Fruit fly (Drosophila melanogaster): ENCODE results near the gene CG42537.

CG42537 gene

DNA sequence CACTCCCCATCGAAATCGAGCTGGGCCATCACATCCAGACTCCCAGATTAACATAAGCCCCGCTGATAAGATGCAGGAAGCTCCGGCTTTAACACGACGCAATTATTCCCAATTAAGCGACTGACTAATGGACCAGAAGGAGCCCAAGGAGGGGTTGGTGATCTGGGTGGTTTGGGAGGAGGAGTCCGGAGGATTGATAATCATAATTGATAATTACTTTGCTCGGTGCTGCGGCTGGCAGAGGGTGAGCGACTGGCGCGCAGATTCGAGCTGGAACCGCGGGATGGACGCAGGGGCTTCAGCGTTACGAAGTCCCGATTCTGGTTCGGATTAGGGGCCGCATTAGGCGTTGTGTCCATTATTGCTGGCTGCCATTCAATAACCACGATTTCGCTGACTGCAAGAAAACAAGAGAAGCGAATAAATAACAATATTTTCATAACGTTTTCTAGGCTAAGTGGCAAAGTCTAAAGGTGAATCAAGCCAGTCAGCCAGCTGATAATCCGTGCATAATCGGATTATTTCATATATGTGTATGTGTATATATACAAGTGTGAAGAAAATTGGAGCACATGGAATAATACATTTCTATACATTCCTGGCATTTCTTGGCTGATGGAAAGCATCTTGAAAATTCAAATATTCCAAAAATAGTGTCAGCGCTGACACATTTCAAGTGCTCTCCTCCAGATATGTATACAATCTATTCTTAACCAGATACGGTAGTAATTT, 16.1 kb downstream of the CG42537 start:
- TF ChIP-seq CTCF (optimal IDR thresholded peaks at IDR 0.05) (no peak), CG8478 (optimal IDR thresholded peaks at IDR 0.05) (no peak)

DNA sequence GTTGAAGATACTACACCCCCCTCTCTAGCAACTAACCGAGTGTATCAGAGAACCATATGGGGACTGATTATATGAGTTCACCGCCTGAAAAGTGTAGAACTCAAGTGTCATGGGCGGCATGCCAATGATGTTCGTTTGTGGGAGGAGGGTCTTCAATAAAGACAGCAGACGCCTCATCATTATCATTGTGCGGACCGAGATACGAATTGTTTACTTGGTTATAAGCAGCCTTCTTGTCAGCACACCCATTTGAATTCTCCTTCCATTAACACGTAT, 16.6 kb downstream of the CG42537 start:
- TF ChIP-seq CG8478 (optimal IDR thresholded peaks at IDR 0.05) (no peak), CTCF (optimal IDR thresholded peaks at IDR 0.05) (no peak)

dm6 chr3R:6395572-6396295, 18.1 kb downstream of the CG42537 start:
- no peak for TF ChIP-seq CG8478 (optimal IDR thresholded peaks at IDR 0.05)
- TF ChIP-seq CTCF (optimal IDR thresholded peaks at IDR 0.05): no peak

dm6 chr3R:6396613-6397012, 19.0 kb downstream of the CG42537 start:
- no peak for TF ChIP-seq CTCF (optimal IDR thresholded peaks at IDR 0.05)
- no peak for TF ChIP-seq CG8478 (optimal IDR thresholded peaks at IDR 0.05)

DNA sequence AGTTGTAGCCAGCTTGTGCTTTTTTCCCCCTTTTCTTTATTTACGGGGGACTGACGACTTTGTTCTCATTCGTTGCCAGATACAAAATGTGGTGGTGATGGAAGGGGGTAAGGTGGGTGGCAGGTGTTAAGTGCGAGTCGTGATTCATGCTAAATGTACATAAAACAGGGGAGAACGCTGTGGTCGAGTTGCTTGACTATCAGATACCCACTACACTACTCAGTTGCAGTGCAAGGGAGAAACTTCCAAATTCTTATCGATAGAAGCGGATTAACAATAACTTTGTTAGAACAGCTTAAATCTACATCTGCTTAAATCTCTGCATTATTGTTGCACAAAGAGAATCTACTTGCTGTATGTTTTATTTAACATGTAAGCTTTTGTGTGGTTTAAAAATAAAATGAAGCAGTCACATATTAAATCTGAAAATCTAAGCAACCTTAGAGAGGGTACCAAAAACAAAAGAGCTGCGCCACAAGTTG, 20.1 kb downstream of the CG42537 start:
- TF ChIP-seq CG8478 (optimal IDR thresholded peaks at IDR 0.05) (no peak), CTCF (optimal IDR thresholded peaks at IDR 0.05) (no peak)

dm6 chr3R:6399289-6399688, 21.7 kb downstream of the CG42537 start:
- TF ChIP-seq CTCF (optimal IDR thresholded peaks at IDR 0.05): no peak
- TF ChIP-seq CG8478 (optimal IDR thresholded peaks at IDR 0.05): no peak

DNA sequence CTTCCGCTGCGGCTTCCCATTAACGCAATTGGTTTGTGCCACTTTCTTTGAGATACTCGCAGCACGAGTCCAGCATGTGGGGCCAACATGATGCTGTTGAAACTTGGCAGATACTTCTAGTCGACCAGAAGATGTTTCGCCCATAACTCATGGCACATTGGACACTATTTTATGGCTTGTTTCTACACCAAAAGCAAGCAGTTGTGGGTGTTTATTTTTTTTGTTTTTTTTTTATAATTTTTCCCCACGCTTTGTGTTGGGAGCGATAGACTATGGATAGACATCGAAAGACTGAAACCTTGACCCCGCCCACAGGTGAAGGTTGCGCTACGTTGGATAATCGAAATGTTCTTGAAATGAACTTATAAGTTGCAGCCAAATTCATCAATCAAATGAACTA, 22.2 kb downstream of the CG42537 start:
- TF ChIP-seq CG8478 (optimal IDR thresholded peaks at IDR 0.05): no peak
- TF ChIP-seq CTCF (optimal IDR thresholded peaks at IDR 0.05): no peak

DNA sequence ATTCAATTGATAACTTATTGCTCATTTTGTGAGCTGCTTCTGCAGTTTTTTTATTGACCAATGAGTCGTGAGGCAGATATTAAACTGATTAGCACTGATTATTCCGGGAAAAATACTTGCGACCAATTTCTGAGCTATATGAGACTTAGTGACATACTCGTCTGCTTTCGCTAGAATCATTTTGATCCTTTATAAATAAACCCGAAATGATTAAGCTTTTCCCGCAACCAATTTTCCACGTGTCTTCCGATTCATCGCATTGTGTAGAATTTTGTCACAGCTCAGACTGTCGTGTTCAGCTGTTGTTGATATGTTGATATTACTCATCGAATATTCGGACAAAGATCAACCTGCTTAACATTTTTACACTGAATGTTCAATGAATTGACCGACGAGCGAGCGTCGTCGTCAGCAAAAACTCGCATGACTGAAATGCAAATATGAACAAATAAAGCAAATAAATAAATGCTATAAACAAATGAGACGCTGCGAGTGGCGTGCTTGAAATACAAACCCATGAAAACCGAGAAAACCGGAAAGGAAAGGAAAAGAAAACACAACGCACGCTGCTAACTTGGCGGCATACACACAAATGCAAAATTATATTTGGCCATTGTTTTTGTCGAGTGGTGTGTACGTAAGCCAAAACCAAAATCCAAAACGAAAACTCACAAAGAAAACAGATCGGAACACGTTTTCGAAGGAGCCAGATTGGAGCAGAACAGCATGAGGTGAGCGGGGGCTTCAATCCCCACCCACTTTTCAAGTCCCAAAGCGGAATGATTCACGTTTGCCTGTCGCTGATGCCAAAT, 23.3 kb downstream of the CG42537 start:
- TF ChIP-seq CG8478 (optimal IDR thresholded peaks at IDR 0.05): no peak
- TF ChIP-seq CTCF (optimal IDR thresholded peaks at IDR 0.05): no peak

- TF ChIP-seq CG8478 (optimal IDR thresholded peaks at IDR 0.05): no peak
- no peak for TF ChIP-seq CTCF (optimal IDR thresholded peaks at IDR 0.05)
Measured at dm6 chr3R:6401522-6401844, 23.9 kb downstream of the CG42537 start.

DNA sequence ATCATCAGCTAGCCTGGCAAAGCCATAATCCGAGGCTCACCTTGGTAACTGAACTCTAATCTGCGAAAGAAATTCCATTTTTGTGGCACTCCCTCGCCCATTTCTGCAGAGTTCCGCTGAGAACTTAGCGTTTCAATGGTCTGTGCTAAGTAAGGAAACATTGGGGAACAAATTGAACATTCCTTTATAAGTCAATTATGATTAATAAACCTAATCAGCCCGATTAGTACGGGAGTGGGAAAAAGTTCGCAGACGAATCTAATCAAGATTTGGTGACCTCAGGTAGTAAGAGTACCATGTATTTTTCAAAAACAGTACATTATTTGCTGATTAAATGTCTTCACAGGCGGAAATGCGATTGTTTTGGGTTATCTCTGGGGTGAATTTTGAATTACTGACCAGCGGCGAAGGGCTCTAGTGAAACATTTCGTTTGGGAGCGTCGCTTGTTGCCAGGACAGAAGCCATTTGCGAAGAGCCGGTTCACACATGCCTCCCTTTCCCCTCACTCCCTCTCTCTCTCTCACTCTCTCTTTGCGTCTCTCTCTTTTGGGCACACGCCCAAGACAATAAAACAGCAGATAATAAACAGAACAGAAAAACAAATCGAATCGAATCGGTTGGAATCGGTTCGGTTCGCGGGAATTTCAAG, 25.1 kb downstream of the CG42537 start:
- TF ChIP-seq CG8478 (optimal IDR thresholded peaks at IDR 0.05) (no peak), CTCF (optimal IDR thresholded peaks at IDR 0.05) (no peak)

DNA sequence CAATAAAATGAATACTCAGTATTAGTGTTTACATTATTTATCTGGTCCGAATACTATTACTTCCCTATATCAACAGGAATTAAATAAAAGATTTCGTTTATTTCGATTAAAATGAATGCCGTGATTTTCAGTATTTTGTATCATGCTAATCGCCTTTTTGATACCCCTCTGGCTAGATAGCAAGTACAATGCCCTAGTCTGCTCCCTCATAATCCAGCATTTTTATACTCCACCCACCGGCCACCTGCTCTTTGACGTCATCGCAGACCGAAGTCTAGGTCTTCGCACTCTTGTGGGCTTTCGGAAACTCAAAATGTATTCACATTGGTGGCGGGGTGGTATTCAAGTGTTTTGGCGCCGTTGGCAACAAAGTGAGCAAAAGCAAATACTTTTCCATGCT, 26.1 kb downstream of the CG42537 start:
- TF ChIP-seq CG8478 (optimal IDR thresholded peaks at IDR 0.05) (no peak), CTCF (optimal IDR thresholded peaks at IDR 0.05) (no peak)

dm6 chr3R:6404174-6404573, 26.6 kb downstream of the CG42537 start:
- TF ChIP-seq CG8478 (optimal IDR thresholded peaks at IDR 0.05) (no peak), CTCF (optimal IDR thresholded peaks at IDR 0.05) (no peak)

- TF ChIP-seq CTCF (optimal IDR thresholded peaks at IDR 0.05) (no peak), CG8478 (optimal IDR thresholded peaks at IDR 0.05) (no peak)
Measured at dm6 chr3R:6405239-6405638, 27.6 kb downstream of the CG42537 start.

dm6 chr3R:6405674-6406565, 28.3 kb downstream of the CG42537 start, which contains the start of gene Dmtn:
TSS of gene Dmtn (minus strand) at chr3R:6405895.
- TF ChIP-seq CTCF (optimal IDR thresholded peaks at IDR 0.05): no peak
- no peak for TF ChIP-seq CG8478 (optimal IDR thresholded peaks at IDR 0.05)

All from S2 (cell line).